Worm (Caenorhabditis elegans) whole organism, L3 larva: Measurements from ENCODE around the gene serp-1.2.

ENCODE experiments used
- R02D3.7 ChIP-seq: fragments of 150-350 bp; optimal IDR thresholded peaks from 2 replicates; lab custom pipeline; 2014; ENCODE audit warnings: missing biosample characterization, missing genetic modification characterization
- ZK546.5 ChIP-seq: sonication (generic microtip); optimal IDR thresholded peaks from 2 replicates; lab custom pipeline; 2017; ENCODE audit warnings: missing biosample characterization, missing genetic modification characterization
- aly-2 ChIP-seq: fragments of 150-350 bp; optimal IDR thresholded peaks from 2 replicates; lab custom pipeline; 2014; ENCODE audit warnings: missing biosample characterization, missing genetic modification characterization
- ama-1 ChIP-seq: fragments of 150-350 bp; optimal IDR thresholded peaks from 2 replicates; lab custom pipeline; 2018
- ceh-16 ChIP-seq: sonication (generic microtip); optimal IDR thresholded peaks from 2 replicates; lab custom pipeline; 2017; ENCODE audit warnings: missing biosample characterization, missing genetic modification characterization
- ceh-28 ChIP-seq: fragments of 150-350 bp; optimal IDR thresholded peaks from 2 replicates; lab custom pipeline; 2014; ENCODE audit warnings: missing biosample characterization, missing genetic modification reagents, missing genetic modification characterization
- ceh-9 ChIP-seq: sonication (generic microtip); optimal IDR thresholded peaks from 2 replicates; lab custom pipeline; 2018; ENCODE audit warnings: missing biosample characterization, missing genetic modification characterization
- egl-27 ChIP-seq: sonication (generic microtip); optimal IDR thresholded peaks from 4 replicates; lab custom pipeline; 2017; ENCODE audit warnings: missing biosample characterization, missing genetic modification reagents, missing genetic modification characterization
- elt-1 ChIP-seq: fragments of 150-350 bp; optimal IDR thresholded peaks from 2 replicates; lab custom pipeline; 2014; ENCODE audit warnings: missing biosample characterization, missing genetic modification characterization
- elt-2 ChIP-seq: sonication (generic microtip); optimal IDR thresholded peaks from 2 replicates; lab custom pipeline; 2016; ENCODE audit warnings: missing genetic modification reagents, mild to moderate bottlenecking, missing genetic modification characterization, missing compliant biosample characterization
- elt-3 ChIP-seq, 3 experiments: fragments of 150-350 bp in 1 of 3; sonication (generic microtip) in 2 of 3; optimal IDR thresholded peaks; 2 replicates in 2 of 3; 4 replicates in 1 of 3; lab custom pipeline; 2014 to 2017; ENCODE audit warnings: missing biosample characterization in 3 of 3, missing genetic modification characterization in 3 of 3
- fkh-10 ChIP-seq: sonication (generic microtip); optimal IDR thresholded peaks from 2 replicates; lab custom pipeline; 2017; ENCODE audit warnings: missing biosample characterization, missing genetic modification reagents, missing genetic modification characterization
- fkh-2 ChIP-seq: fragments of 150-350 bp; optimal IDR thresholded peaks from 2 replicates; lab custom pipeline; 2014; ENCODE audit warnings: missing biosample characterization, missing genetic modification reagents, missing genetic modification characterization
- fos-1 ChIP-seq: fragments of 150-350 bp; optimal IDR thresholded peaks from 2 replicates; lab custom pipeline; 2014; ENCODE audit warnings: missing biosample characterization, missing genetic modification characterization
- hmg-11 ChIP-seq: sonication (generic microtip); optimal IDR thresholded peaks from 2 replicates; lab custom pipeline; 2016; ENCODE audit warnings: missing genetic modification characterization, missing compliant biosample characterization
- lin-15B ChIP-seq: fragments of 150-350 bp; optimal IDR thresholded peaks from 2 replicates; lab custom pipeline; 2014; ENCODE audit warnings: missing biosample characterization, missing genetic modification characterization
- lin-39 ChIP-seq: fragments of 150-350 bp; optimal IDR thresholded peaks from 2 replicates; lab custom pipeline; 2018; ENCODE audit warnings: missing biosample characterization, missing genetic modification reagents, missing genetic modification characterization
- mdl-1 ChIP-seq: fragments of 150-350 bp; optimal IDR thresholded peaks from 2 replicates; lab custom pipeline; 2014; ENCODE audit warnings: missing biosample characterization, missing genetic modification characterization
- mml-1 ChIP-seq: fragments of 150-350 bp; sonication (generic microtip); optimal IDR thresholded peaks from 3 replicates; lab custom pipeline; 2014; ENCODE audit warnings: missing biosample characterization, missing genetic modification characterization
- nhr-23 ChIP-seq: fragments of 150-350 bp; optimal IDR thresholded peaks from 2 replicates; lab custom pipeline; 2014; ENCODE audit warnings: missing biosample characterization, missing genetic modification reagents, missing genetic modification characterization
- nhr-28 ChIP-seq: fragments of 150-350 bp; optimal IDR thresholded peaks from 2 replicates; lab custom pipeline; 2014; ENCODE audit warnings: missing biosample characterization, missing genetic modification characterization
- nhr-43 ChIP-seq: sonication (generic microtip); optimal IDR thresholded peaks from 2 replicates; lab custom pipeline; 2016; ENCODE audit warnings: mild to moderate bottlenecking, missing genetic modification characterization, missing compliant biosample characterization; ENCODE audit not compliant: poor library complexity, severe bottlenecking
- nhr-67 ChIP-seq: fragments of 150-350 bp; optimal IDR thresholded peaks from 2 replicates; lab custom pipeline; 2014; ENCODE audit warnings: missing biosample characterization, missing genetic modification characterization
- nhr-76 ChIP-seq: fragments of 150-350 bp; sonication (generic microtip); optimal IDR thresholded peaks from 5 replicates; lab custom pipeline; 2014; ENCODE audit warnings: missing biosample characterization, missing genetic modification characterization
- nhr-77 ChIP-seq: fragments of 150-350 bp; optimal IDR thresholded peaks from 2 replicates; lab custom pipeline; 2014; ENCODE audit warnings: missing biosample characterization, missing genetic modification characterization
- pha-4 ChIP-seq: fragments of 150-350 bp; optimal IDR thresholded peaks from 2 replicates; lab custom pipeline; 2014; ENCODE audit warnings: missing biosample characterization, missing genetic modification reagents, missing genetic modification characterization
- pqm-1 ChIP-seq: fragments of 150-350 bp; optimal IDR thresholded peaks from 2 replicates; lab custom pipeline; 2017; ENCODE audit warnings: missing biosample characterization, missing genetic modification characterization, inconsistent platforms
- sea-2 ChIP-seq: fragments of 150-350 bp; sonication (generic microtip); optimal IDR thresholded peaks from 4 replicates; lab custom pipeline; 2014; ENCODE audit warnings: missing biosample characterization, missing genetic modification reagents, missing genetic modification characterization
- skn-1 ChIP-seq: fragments of 150-350 bp; optimal IDR thresholded peaks from 2 replicates; lab custom pipeline; 2014; ENCODE audit warnings: missing biosample characterization, missing genetic modification characterization
- tbx-2 ChIP-seq: sonication (generic microtip); optimal IDR thresholded peaks from 2 replicates; lab custom pipeline; 2016; ENCODE audit warnings: mild to moderate bottlenecking, missing genetic modification characterization, missing compliant biosample characterization
- unc-39 ChIP-seq: sonication (generic microtip); optimal IDR thresholded peaks from 4 replicates; lab custom pipeline; 2017; ENCODE audit warnings: missing biosample characterization, missing genetic modification characterization
- ztf-11 ChIP-seq: fragments of 150-350 bp; optimal IDR thresholded peaks from 2 replicates; lab custom pipeline; 2014; ENCODE audit warnings: missing biosample characterization, missing genetic modification characterization

serp-1.2 gene

ce11 chrIV:8188421-8189112 lies 36.9 kb upstream of the serp-1.2 start:
- TF ChIP-seq ztf-11 (tag; lab: Kevin White, UChicago): no peak
- no peak for TF ChIP-seq ama-1 (lab: Kevin White, UChicago)
- TF ChIP-seq ceh-28 (tag; lab: Kevin White, UChicago): no peak
- no peak for TF ChIP-seq R02D3.7 (tag; lab: Kevin White, UChicago)
- no peak for TF ChIP-seq skn-1 (tag; lab: Kevin White, UChicago)
- no peak for TF ChIP-seq sea-2 (GFP tag; lab: Kevin White, UChicago)
- no peak for TF ChIP-seq nhr-77

- no peak for TF ChIP-seq ceh-28 (tag; lab: Kevin White, UChicago)
- TF ChIP-seq aly-2 (tag; lab: Kevin White, UChicago): no peak
- TF ChIP-seq sea-2 (GFP tag; lab: Kevin White, UChicago): no peak
- no peak for TF ChIP-seq hmg-11 (tag; lab: Kevin White, UChicago)
- no peak for TF ChIP-seq ama-1 (lab: Kevin White, UChicago)
- TF ChIP-seq nhr-76 (tag; lab: Kevin White, UChicago): no peak
- TF ChIP-seq ceh-9 (tag; lab: Kevin White, UChicago): no peak
- TF ChIP-seq fkh-10 (GFP tag; lab: Kevin White, UChicago): no peak
- TF ChIP-seq pha-4 (tag; lab: Kevin White, UChicago): no peak
- TF ChIP-seq nhr-43 (tag; lab: Kevin White, UChicago): no peak
- no peak for TF ChIP-seq ZK546.5 (tag; lab: Kevin White, UChicago)
- no peak for TF ChIP-seq tbx-2 (tag; lab: Kevin White, UChicago)
- no peak for TF ChIP-seq egl-27 (tag; lab: Kevin White, UChicago)
- TF ChIP-seq elt-1 (tag; lab: Kevin White, UChicago): no peak
- TF ChIP-seq mdl-1 (tag; lab: Kevin White, UChicago): no peak
- TF ChIP-seq nhr-67 (tag; lab: Kevin White, UChicago): no peak
These were observed 35.8 kb upstream of the serp-1.2 start for ce11 chrIV:8189667-8190066.

- TF ChIP-seq ztf-11 (tag; lab: Kevin White, UChicago): no peak
- TF ChIP-seq nhr-77: no peak
- TF ChIP-seq hmg-11 (tag; lab: Kevin White, UChicago): no peak
- no peak for TF ChIP-seq nhr-43 (tag; lab: Kevin White, UChicago)
- TF ChIP-seq nhr-28 (tag; lab: Kevin White, UChicago): no peak
- no peak for TF ChIP-seq tbx-2 (tag; lab: Kevin White, UChicago)
- TF ChIP-seq ceh-16 (tag; lab: Kevin White, UChicago): no peak
- no peak for TF ChIP-seq lin-15B (tag; lab: Kevin White, UChicago)
- TF ChIP-seq fos-1 (tag; lab: Kevin White, UChicago): no peak
- no peak for TF ChIP-seq elt-3 (tag; optimal IDR thresholded peaks at IDR 0.05; lab: Kevin White, UChicago)
- no peak for TF ChIP-seq elt-1 (tag; lab: Kevin White, UChicago)
- TF ChIP-seq mml-1: no peak
- TF ChIP-seq ceh-28 (tag; lab: Kevin White, UChicago): no peak
- no peak for TF ChIP-seq pqm-1 (tag; lab: Kevin White, UChicago)
These were observed 32.6 kb upstream of the serp-1.2 start for ce11 chrIV:8192878-8193277.

ce11 chrIV:8198851-8199250 lies 26.6 kb upstream of the serp-1.2 start, which contains the start of gene wsp-1:
wsp-1 (minus strand) TSS chrIV:8198951.
- no peak for TF ChIP-seq lin-39 (tag; lab: Kevin White, UChicago)
- no peak for TF ChIP-seq pha-4 (tag; lab: Kevin White, UChicago)
- no peak for TF ChIP-seq tbx-2 (tag; lab: Kevin White, UChicago)
- TF ChIP-seq skn-1 (tag; lab: Kevin White, UChicago): no peak
- no peak for TF ChIP-seq fkh-2 (tag; lab: Kevin White, UChicago)
- no peak for TF ChIP-seq elt-2
- no peak for TF ChIP-seq unc-39 (tag; lab: Kevin White, UChicago)
- no peak for TF ChIP-seq aly-2 (tag; lab: Kevin White, UChicago)

- no peak for TF ChIP-seq elt-3 (tag; optimal IDR thresholded peaks at IDR 0.05; lab: Kevin White, UChicago)
- TF ChIP-seq nhr-28 (tag; lab: Kevin White, UChicago): no peak
- TF ChIP-seq nhr-23 (tag; lab: Kevin White, UChicago): no peak
- TF ChIP-seq lin-39 (tag; lab: Kevin White, UChicago): no peak
- TF ChIP-seq hmg-11 (tag; lab: Kevin White, UChicago): no peak
- no peak for TF ChIP-seq fkh-10 (GFP tag; lab: Kevin White, UChicago)
- TF ChIP-seq unc-39 (tag; lab: Kevin White, UChicago): no peak
- TF ChIP-seq tbx-2 (tag; lab: Kevin White, UChicago): no peak
- no peak for TF ChIP-seq ama-1 (lab: Kevin White, UChicago)
- TF ChIP-seq egl-27 (tag; lab: Kevin White, UChicago): no peak
- TF ChIP-seq aly-2 (tag; lab: Kevin White, UChicago): no peak
These were observed 26.2 kb upstream of the serp-1.2 start for ce11 chrIV:8199274-8199673.
